Worm (Caenorhabditis elegans) whole organism, midembryonic: ENCODE data around the gene dmsr-16.

Experiments used
- T22C8.4 ChIP-seq: fragments of 200-800 bp; sonication (Bioruptor generic); IDR thresholded peaks from 2 replicates; pipeline ENCODE4 v1.3.6; 2022; ENCODE audit warnings: missing genetic modification characterization, missing compliant biosample characterization
- cog-1 ChIP-seq: sonication (generic microtip); optimal IDR thresholded peaks from 2 replicates; lab custom pipeline; 2016; ENCODE audit warnings: missing genetic modification characterization, missing compliant biosample characterization
- flt-1 ChIP-seq: fragments of 200-800 bp; sonication (Bioruptor generic); IDR thresholded peaks from 2 replicates; pipeline ENCODE4 v1.3.6; 2022; ENCODE audit warnings: missing genetic modification characterization, missing compliant biosample characterization
- klf-2 ChIP-seq: fragments of 200-800 bp; sonication (Bioruptor generic); conservative IDR thresholded peaks from 2 replicates; pipeline ENCODE4 v1.3.6; 2022; ENCODE audit warnings: missing genetic modification reagents, missing genetic modification characterization, missing compliant biosample characterization
- med-1 ChIP-seq: sonication (generic microtip); optimal IDR thresholded peaks from 2 replicates; lab custom pipeline; 2017; ENCODE audit warnings: missing genetic modification characterization, mild to moderate bottlenecking, missing compliant biosample characterization, antibody characterized with exemption, missing genetic modification reagents; ENCODE audit not compliant: insufficient read depth
- ref-1 ChIP-seq: fragments of 200-800 bp; sonication (Bioruptor generic); conservative IDR thresholded peaks from 2 replicates; pipeline ENCODE4 v1.3.6; 2022; ENCODE audit warnings: missing genetic modification reagents, missing genetic modification characterization, missing compliant biosample characterization
- tab-1 ChIP-seq: fragments of 200-800 bp; sonication (Bioruptor generic); IDR thresholded peaks from 2 replicates; pipeline ENCODE4 v1.3.6; 2022; ENCODE audit warnings: missing genetic modification characterization, missing compliant biosample characterization
- ztf-23 ChIP-seq: fragments of 200-800 bp; sonication (Bioruptor generic); IDR thresholded peaks from 2 replicates; pipeline ENCODE4 v1.3.6; 2022; ENCODE audit warnings: missing genetic modification reagents, missing genetic modification characterization, missing compliant biosample characterization
- ztf-29 ChIP-seq: fragments of 200-800 bp; sonication (Bioruptor generic); IDR thresholded peaks from 2 replicates; pipeline ENCODE4 v1.3.6; 2022; ENCODE audit warnings: missing genetic modification reagents, missing genetic modification characterization, missing compliant biosample characterization

The dmsr-16 gene

DNA sequence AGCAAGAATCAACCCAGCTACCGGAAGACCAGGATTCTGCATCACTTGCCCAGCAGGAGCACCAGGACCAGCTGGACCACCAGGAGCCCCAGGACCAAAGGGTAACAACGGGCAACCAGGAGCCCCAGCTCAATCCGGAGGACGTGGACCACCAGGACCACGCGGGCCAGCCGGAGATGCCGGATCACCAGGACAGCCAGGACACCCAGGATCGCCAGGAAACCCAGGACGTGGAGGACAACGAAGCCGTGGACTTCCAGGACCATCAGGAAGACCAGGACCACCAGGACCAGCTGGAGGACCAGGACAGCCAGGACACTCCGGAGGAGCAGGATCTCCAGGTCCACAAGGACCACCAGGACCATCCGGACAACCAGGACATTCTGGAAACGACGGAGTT is 22.7 kb upstream of the dmsr-16 start:
- TF ChIP-seq T22C8.4 (no peak), flt-1 (GFP tag; lab: Robert Waterston, UW) (no peak), med-1 (no peak), ztf-23 (no peak), ztf-29 (GFP tag; lab: Robert Waterston, UW) (no peak), klf-2 (no peak), tab-1 (GFP tag; lab: Robert Waterston, UW) (no peak), cog-1 (tag; lab: Kevin White, UChicago) (no peak), ref-1 (no peak)

DNA sequence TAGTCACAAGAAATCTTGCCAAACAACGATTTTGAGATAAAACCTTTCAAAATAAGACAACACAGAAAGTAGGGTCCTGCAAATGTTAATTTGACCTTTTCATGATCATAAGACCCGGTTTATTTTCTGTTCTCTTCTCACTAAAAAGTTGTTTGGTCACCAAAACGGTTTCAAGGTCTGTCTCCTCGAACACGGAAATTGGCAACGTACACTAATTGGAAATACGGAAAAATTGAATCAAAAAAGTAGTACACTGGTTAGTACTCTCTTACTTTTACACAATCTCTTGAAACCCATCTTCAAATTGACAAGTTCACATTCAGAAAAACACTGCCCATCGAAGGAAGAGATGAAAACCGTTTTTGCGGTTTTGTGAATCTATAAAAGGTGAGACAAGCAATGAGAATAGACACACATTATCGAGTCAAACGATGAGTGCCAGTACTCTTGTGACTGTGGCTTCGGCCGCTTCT is 21.9 kb upstream of the dmsr-16 start, which contains the start of gene col-142:
Gene col-142, plus strand, starts transcription at position 423 of the 473 bp plus-strand sequence.
- TF ChIP-seq T22C8.4 = no peak
- no peak for TF ChIP-seq med-1
- TF ChIP-seq cog-1 (tag; lab: Kevin White, UChicago) = no peak

DNA sequence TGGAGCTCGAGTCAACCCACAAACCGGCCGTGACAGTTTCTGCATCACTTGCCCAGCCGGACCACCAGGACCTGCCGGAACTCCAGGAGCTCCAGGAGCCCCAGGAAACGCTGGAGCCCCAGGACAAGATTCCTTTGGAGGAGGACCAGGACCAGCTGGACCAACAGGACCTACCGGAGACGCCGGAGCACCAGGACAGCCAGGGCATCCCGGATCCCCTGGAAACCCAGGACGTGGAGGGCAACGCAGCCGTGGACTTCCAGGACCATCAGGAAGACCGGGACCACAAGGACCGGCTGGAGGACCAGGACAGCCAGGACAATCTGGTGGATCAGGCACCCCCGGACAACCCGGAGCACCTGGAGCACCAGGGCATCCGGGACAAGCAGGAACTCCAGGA is 21.2 kb upstream of the dmsr-16 start:
- TF ChIP-seq ztf-29 (GFP tag; lab: Robert Waterston, UW) = no peak
- no peak for TF ChIP-seq flt-1 (GFP tag; lab: Robert Waterston, UW)
- TF ChIP-seq cog-1 (tag; lab: Kevin White, UChicago) = no peak
- no peak for TF ChIP-seq T22C8.4
- no peak for TF ChIP-seq tab-1 (GFP tag; lab: Robert Waterston, UW)
- TF ChIP-seq med-1 = no peak
- no peak for TF ChIP-seq klf-2
- no peak for TF ChIP-seq ref-1
- TF ChIP-seq ztf-23 = no peak

DNA sequence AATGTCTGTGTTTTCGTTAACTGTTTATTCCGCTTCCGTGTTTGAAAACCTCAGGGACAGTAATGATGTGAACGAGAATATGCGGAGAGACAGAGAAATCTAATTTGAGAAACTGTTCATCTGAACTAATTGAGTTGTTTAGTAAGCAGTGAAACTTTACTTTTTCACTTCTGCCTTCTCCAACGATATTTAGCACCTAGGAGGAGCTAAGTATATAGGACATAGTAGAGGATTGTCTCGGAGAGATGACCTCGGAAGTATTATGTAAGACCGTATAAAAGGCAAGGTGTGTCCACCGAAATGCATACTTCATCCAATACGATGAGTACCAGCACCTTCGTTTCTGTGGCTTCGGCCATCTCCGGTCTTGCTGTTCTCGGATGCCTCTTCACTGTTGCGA is 20.5 kb upstream of the dmsr-16 start, which contains the start of gene col-141:
Gene col-141, plus strand, starts transcription at position 301 of the 400 bp plus-strand sequence.
- TF ChIP-seq T22C8.4 (no peak), tab-1 (GFP tag; lab: Robert Waterston, UW) (no peak), klf-2 (no peak), ztf-23 (no peak), med-1 (no peak), ref-1 (no peak), ztf-29 (GFP tag; lab: Robert Waterston, UW) (no peak), flt-1 (GFP tag; lab: Robert Waterston, UW) (no peak), cog-1 (tag; lab: Kevin White, UChicago) (no peak)

DNA sequence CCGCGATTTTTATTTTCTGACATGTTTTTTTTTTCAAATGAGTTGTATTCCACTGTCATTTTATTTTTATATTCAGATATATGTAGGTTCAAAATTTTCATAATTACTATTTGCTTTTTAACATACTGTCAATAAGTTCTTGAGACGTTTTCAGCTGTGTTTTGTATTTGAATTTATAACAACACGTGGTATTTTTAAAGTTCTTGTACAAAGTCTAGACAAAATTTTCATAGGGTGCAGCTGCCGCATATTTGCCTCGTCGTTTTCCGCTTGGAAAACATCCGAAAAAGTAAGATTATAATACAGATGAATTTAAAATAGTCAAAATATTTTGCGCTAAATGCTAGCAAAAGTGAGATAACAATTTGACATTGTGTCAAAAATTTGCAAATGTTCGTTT is 19.9 kb upstream of the dmsr-16 start, which contains the start of gene dmsr-15:
Gene dmsr-15, minus strand, starts transcription at position 101 of the 400 bp plus-strand sequence.
- TF ChIP-seq flt-1 (GFP tag; lab: Robert Waterston, UW) (no peak), klf-2 (no peak), ref-1 (no peak), ztf-29 (GFP tag; lab: Robert Waterston, UW) (no peak), med-1 (no peak), ztf-23 (no peak), cog-1 (tag; lab: Kevin White, UChicago) (no peak), T22C8.4 (no peak), tab-1 (GFP tag; lab: Robert Waterston, UW) (no peak)

DNA sequence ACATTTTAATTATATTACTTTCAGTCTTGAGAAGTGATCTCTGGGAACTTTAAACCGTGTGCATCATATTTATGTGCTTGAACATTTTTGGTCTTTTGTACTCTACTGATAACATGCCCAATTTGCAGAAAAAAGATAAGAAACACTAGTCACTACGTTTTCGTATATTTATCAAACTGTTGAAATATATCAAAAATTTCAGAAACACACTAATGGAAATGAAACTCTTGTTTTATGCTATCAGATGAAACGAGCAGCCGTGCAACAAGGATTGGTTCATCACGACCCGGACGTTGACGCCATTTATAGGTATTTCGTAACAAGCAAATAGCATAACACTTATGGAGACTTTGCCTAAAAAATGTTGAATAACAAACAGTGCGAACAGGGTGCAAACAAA is 14.6 kb upstream of the dmsr-16 start:
- TF ChIP-seq cog-1 (tag; lab: Kevin White, UChicago) = no peak
- no peak for TF ChIP-seq T22C8.4
- no peak for TF ChIP-seq flt-1 (GFP tag; lab: Robert Waterston, UW)
- no peak for TF ChIP-seq tab-1 (GFP tag; lab: Robert Waterston, UW)
- no peak for TF ChIP-seq med-1
- TF ChIP-seq klf-2 = no peak
- no peak for TF ChIP-seq ztf-23
- no peak for TF ChIP-seq ref-1
- no peak for TF ChIP-seq ztf-29 (GFP tag; lab: Robert Waterston, UW)

DNA sequence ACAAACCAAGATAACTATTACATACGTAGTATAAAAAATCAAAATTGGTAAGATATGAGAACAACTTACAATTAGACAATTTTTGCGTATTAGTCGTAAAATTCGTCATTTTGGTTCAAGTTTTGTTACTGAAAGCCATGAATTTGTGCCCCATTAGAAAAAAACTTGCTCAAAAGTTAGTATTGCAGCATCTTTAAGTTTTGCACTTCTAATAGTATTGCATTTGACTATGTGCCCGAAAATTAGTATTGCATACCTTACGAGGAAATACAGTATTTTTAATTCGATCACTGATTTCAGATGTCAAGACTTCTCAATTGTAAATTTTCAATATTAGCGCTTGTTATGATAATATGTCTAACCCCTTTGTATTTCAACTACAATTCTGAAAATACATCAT is 12.6 kb upstream of the dmsr-16 start, which contains the start of gene T15B7.8:
Gene T15B7.8, plus strand, starts transcription at position 301 of the 400 bp plus-strand sequence.
- TF ChIP-seq tab-1 (GFP tag; lab: Robert Waterston, UW) (no peak), ztf-23 (no peak), med-1 (no peak), ref-1 (no peak), cog-1 (tag; lab: Kevin White, UChicago) (no peak), klf-2 (no peak), flt-1 (GFP tag; lab: Robert Waterston, UW) (no peak)

DNA sequence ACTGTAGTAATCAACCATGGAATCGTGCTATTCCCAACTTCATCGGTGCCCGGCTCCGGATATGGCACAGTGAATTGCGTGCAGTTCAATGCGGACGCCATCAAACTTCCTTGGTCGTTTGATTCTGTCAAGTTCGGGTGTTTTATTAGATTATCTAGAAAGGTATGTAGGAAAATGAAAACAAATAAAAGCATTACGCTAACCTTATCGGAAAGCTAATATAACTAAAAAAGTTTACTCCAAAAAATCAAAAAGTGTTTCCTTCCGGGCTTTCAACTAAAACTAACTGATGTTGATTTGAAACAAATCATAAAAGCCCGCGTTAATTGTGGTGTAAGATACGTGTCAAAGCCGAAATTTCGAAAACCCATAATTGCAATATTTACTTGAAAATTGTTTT is 10.9 kb upstream of the dmsr-16 start, which contains the start of gene dmsr-13:
Gene dmsr-13, minus strand, starts transcription at position 101 of the 400 bp plus-strand sequence.
- TF ChIP-seq ztf-29 (GFP tag; lab: Robert Waterston, UW) (no peak), tab-1 (GFP tag; lab: Robert Waterston, UW) (no peak), ztf-23 (no peak), cog-1 (tag; lab: Kevin White, UChicago) (no peak), ref-1 (no peak), flt-1 (GFP tag; lab: Robert Waterston, UW) (no peak)

DNA sequence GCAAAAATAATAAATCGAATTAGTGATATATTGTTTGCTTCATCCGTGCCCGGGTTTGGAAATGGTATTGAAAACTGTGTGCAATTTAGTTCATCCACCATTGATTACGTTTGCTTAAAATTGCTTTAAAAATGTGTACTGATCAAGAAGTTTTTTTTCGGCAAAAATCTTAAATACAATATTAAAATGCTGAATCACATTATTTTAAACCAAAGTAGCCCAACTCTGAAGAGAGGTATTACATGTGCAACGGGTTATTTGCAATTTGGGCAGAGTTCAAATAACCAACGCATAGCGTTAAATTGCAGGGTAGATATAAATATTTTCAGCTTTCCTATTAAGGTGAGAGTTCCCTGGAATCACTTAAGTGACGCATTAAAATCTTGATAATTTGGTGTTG is 8.3 kb upstream of the dmsr-16 start, which contains the start of gene dmsr-14:
Gene dmsr-14, minus strand, starts transcription at position 101 of the 400 bp plus-strand sequence.
- TF ChIP-seq ztf-29 (GFP tag; lab: Robert Waterston, UW) (no peak), med-1 (no peak), T22C8.4 (no peak), klf-2 (no peak), ref-1 (no peak), cog-1 (tag; lab: Kevin White, UChicago) (no peak), flt-1 (GFP tag; lab: Robert Waterston, UW) (no peak), ztf-23 (no peak), tab-1 (GFP tag; lab: Robert Waterston, UW) (no peak)

DNA sequence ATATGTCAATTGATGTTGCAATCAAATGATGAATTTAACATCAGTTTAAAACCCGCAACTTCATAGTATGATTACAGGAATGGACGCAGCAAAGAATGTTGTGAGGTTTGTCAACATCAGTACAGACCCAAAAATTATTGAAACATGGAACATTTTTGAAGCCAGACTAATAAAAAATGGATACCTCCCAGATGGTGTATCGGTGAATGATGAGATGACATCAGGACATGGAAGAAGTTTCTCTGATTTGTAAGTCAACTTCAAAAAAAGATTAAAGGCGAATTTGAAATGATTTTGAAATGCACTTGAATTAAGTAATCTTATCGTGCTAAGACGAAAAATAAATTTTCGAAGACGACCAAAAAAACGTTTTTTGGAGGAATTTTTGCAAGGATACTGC is 5.0 kb upstream of the dmsr-16 start:
- no peak for TF ChIP-seq klf-2

DNA sequence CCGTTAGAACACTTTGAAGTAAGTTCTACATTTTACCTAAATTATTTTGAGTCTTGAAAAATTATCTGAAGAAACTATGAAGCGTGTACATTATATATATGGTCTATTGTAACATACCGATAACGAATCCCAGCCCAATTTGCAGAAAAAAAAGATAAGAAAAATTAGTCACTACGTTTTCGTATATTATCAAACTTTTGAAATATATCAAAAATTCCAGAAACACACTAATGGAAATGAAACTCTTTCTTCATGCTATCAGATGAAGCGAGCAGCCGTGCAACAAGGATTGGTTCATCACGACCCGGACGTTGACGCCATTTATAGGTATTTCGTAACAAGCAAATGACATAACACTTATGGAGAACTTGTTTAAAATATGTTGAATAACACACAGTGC is 3.0 kb upstream of the dmsr-16 start:
- no peak for TF ChIP-seq ref-1
- TF ChIP-seq klf-2 = no peak
- no peak for TF ChIP-seq flt-1 (GFP tag; lab: Robert Waterston, UW)
- no peak for TF ChIP-seq cog-1 (tag; lab: Kevin White, UChicago)
- TF ChIP-seq ztf-29 (GFP tag; lab: Robert Waterston, UW) = no peak
- TF ChIP-seq ztf-23 = no peak
- TF ChIP-seq med-1 = no peak
- no peak for TF ChIP-seq T22C8.4
- no peak for TF ChIP-seq tab-1 (GFP tag; lab: Robert Waterston, UW)
